ENCODE assay signal across 5 fruit fly cellular contexts in the genomic region with DNA sequence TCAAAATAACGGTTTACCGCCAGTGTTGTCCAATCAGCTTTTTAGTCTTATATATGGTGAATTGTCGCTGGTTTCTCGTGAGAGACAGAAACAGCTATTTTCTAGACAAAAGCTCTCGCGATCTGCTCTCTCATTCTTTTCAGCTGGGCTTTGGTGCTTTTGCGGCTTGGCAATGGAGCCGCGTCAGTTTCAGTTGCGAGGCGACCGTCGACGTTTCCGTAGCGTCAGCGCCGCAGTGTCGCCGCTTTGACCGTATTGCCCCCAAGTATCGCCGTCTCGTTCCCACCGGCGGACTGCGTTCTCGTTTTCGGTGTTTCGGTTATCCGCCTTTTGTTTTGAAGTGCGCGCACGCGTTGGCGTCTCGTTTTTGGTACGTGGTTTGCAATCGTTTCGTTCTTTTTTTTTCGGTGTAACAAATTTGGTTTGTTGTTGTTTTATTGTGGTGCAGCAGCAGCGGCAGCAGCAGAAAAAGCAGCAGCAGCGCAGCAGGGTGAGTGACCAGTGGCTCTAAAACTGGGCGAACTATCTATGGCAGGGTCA.
TF ChIP-seq lines count a peak whose summit lies in the region.

No protein-coding gene starts in this region.

TF ChIP-seq in whole organism, adult, 20 proteins besides CTCF, POLR2A, EP300 and RAD21 (continued from another document):
- TF ChIP-seq Mnt (GFP tag; optimal IDR thresholded peaks at IDR 0.05; lab: Kevin White, UChicago), result peak; percentile 16
- no peak for TF ChIP-seq Crg-1 (GFP tag; optimal IDR thresholded peaks at IDR 0.05; lab: Kevin White, UChicago)
- TF ChIP-seq tj (GFP tag; optimal IDR thresholded peaks at IDR 0.05; lab: Kevin White, UChicago), result peak; percentile 74
TF ChIP-seq in whole organism, adult: peak in this region for 10.

TF ChIP-seq in whole organism, embryonic, 481 proteins besides CTCF, POLR2A, EP300 and RAD21 (continued from another document and continues in another):
- TF ChIP-seq CG4707 (GFP tag; optimal IDR thresholded peaks at IDR 0.05; lab: Kevin White, UChicago) (no peak), onecut (GFP tag; IDR thresholded peaks at IDR 0.05; lab: Robert Waterston, UW) (peak; percentile 48; the same call in 1 of the 2 replicates), CG11456 (GFP tag; IDR thresholded peaks at IDR 0.05; lab: Robert Waterston, UW) (peak; percentile 70; the same call in 2 of the 3 replicates), row (GFP tag; IDR thresholded peaks at IDR 0.05; lab: Robert Waterston, UW) (peak; percentile 73), CG3995 (GFP tag; optimal IDR thresholded peaks at IDR 0.05; lab: Kevin White, UChicago) (no peak), CG8388 (GFP tag; optimal IDR thresholded peaks at IDR 0.05; lab: Kevin White, UChicago) (no peak), Atf6 (GFP tag; IDR thresholded peaks at IDR 0.05; lab: Robert Waterston, UW) (0 out of 2 replicates have a peak, but pooled peaks have one; percentile 23), schlank (tag; optimal IDR thresholded peaks at IDR 0.05; lab: Kevin White, UChicago) (no peak), H15 (GFP tag; IDR thresholded peaks at IDR 0.05; lab: Robert Waterston, UW) (0 out of 3 replicates have a peak, but pooled peaks have one; percentile 24), kni (GFP tag; optimal IDR thresholded peaks at IDR 0.05; lab: Kevin White, UChicago) (peak; percentile 69), CG10565 (GFP tag; optimal IDR thresholded peaks at IDR 0.05; lab: Kevin White, UChicago) (no peak), wor (GFP tag; IDR thresholded peaks at IDR 0.05; lab: Robert Waterston, UW) (no peak), ci (GFP tag; IDR thresholded peaks at IDR 0.05; lab: Robert Waterston, UW) (peak; percentile 73), CG10147 (GFP tag; optimal IDR thresholded peaks at IDR 0.05; lab: Kevin White, UChicago) (no peak), Six4 (GFP tag; optimal IDR thresholded peaks at IDR 0.05; lab: Kevin White, UChicago) (no peak), Stat92E (GFP tag; optimal IDR thresholded peaks at IDR 0.05; lab: Kevin White, UChicago) (peak in 1 of 3 experiments; percentile 4), CG30431 (GFP tag; optimal IDR thresholded peaks at IDR 0.05; lab: Kevin White, UChicago) (no peak), ranshi (GFP tag; IDR thresholded peaks at IDR 0.05; lab: Robert Waterston, UW) (no peak), ERR (GFP tag; optimal IDR thresholded peaks at IDR 0.05; lab: Kevin White, UChicago) (peak; percentile 27), Pdp1 (GFP tag; optimal IDR thresholded peaks at IDR 0.05; lab: Kevin White, UChicago) (peak in 1 of 2 experiments; percentile 19), Dbx (GFP tag; IDR thresholded peaks at IDR 0.05; lab: Robert Waterston, UW) (peak; percentile 30; the same call in 1 of the 3 replicates), grau (tag; optimal IDR thresholded peaks at IDR 0.05; lab: Kevin White, UChicago) (no peak), CoRest (tag; optimal IDR thresholded peaks at IDR 0.05; lab: Kevin White, UChicago) (peak; percentile 7), CG18476 (GFP tag; optimal IDR thresholded peaks at IDR 0.05; lab: Kevin White, UChicago) (no peak), dimm (GFP tag; IDR thresholded peaks at IDR 0.05; lab: Robert Waterston, UW) (no peak), Jarid2 (GFP tag; optimal IDR thresholded peaks at IDR 0.05; lab: Kevin White, UChicago) (peak; percentile 95), Fer1 (GFP tag; optimal IDR thresholded peaks at IDR 0.05; lab: Kevin White, UChicago) (peak; percentile 19), Lhr (GFP tag; optimal IDR thresholded peaks at IDR 0.05; lab: Kevin White, UChicago) (no peak), CG7372 (GFP tag; IDR thresholded peaks at IDR 0.05; lab: Robert Waterston, UW) (no peak), hbn (GFP tag; IDR thresholded peaks at IDR 0.05; lab: Robert Waterston, UW; ENCODE audit: partially characterized antibody) (no peak)

TF ChIP-seq in whole organism, prepupa, 60 proteins besides CTCF, POLR2A, EP300 and RAD21 (continued from another document):
- TF ChIP-seq CG15336 (GFP tag; IDR thresholded peaks at IDR 0.05; lab: Robert Waterston, UW) (peak; percentile 7; the same call in 1 of the 2 replicates), Lpt (GFP tag; optimal IDR thresholded peaks at IDR 0.05; lab: Kevin White, UChicago) (peak; percentile 32), CG6854 (GFP tag; optimal IDR thresholded peaks at IDR 0.05; lab: Kevin White, UChicago) (peak; percentile 48), esn (GFP tag; optimal IDR thresholded peaks at IDR 0.05; lab: Kevin White, UChicago) (peak; percentile 46), Sox15 (GFP tag; optimal IDR thresholded peaks at IDR 0.05; lab: Kevin White, UChicago) (no peak), Smox (GFP tag; optimal IDR thresholded peaks at IDR 0.05; lab: Kevin White, UChicago) (no peak), CG8319 (GFP tag; optimal IDR thresholded peaks at IDR 0.05; lab: Kevin White, UChicago) (no peak), topi (GFP tag; optimal IDR thresholded peaks at IDR 0.05; lab: Kevin White, UChicago) (peak; percentile 19), OdsH (GFP tag; optimal IDR thresholded peaks at IDR 0.05; lab: Kevin White, UChicago) (no peak), CG34406 (GFP tag; optimal IDR thresholded peaks at IDR 0.05; lab: Kevin White, UChicago) (peak; percentile 8), lz (GFP tag; optimal IDR thresholded peaks at IDR 0.05; lab: Kevin White, UChicago) (peak; percentile 11), Sox102F (GFP tag; optimal IDR thresholded peaks at IDR 0.05; lab: Kevin White, UChicago) (peak; percentile 47), Eip93F (GFP tag; optimal IDR thresholded peaks at IDR 0.05; lab: Kevin White, UChicago) (no peak), CG32006 (GFP tag; optimal IDR thresholded peaks at IDR 0.05; lab: Kevin White, UChicago) (no peak), CG6163 (GFP tag; IDR thresholded peaks at IDR 0.05; lab: Robert Waterston, UW) (peak; percentile 67), fkh (GFP tag; optimal IDR thresholded peaks at IDR 0.05; lab: Kevin White, UChicago) (peak; percentile 22), cyc (GFP tag; optimal IDR thresholded peaks at IDR 0.05; lab: Kevin White, UChicago) (peak; percentile 22)

TF ChIP-seq in whole organism, pupa, 21 proteins besides CTCF, POLR2A, EP300 and RAD21 (continued from another document):
- TF ChIP-seq CG9948 (tag; optimal IDR thresholded peaks at IDR 0.05; lab: Kevin White, UChicago) (no peak), rn (GFP tag; IDR thresholded peaks at IDR 0.05; lab: Robert Waterston, UW) (no peak)
TF ChIP-seq in whole organism, pupa: peak in this region for 9.

TF ChIP-seq in whole organism, wandering third instar larva, 38 proteins besides CTCF, POLR2A, EP300 and RAD21 (continued from another document):
- no peak for TF ChIP-seq CG9705 (GFP tag; optimal IDR thresholded peaks at IDR 0.05; lab: Kevin White, UChicago)
- no peak for TF ChIP-seq CG32264 (GFP tag; optimal IDR thresholded peaks at IDR 0.05; lab: Kevin White, UChicago)
- peak; percentile 10 for TF ChIP-seq Hr83 (GFP tag; optimal IDR thresholded peaks at IDR 0.05; lab: Kevin White, UChicago; ENCODE audit: poor library complexity, severe bottlenecking)
- TF ChIP-seq usp (GFP tag; optimal IDR thresholded peaks at IDR 0.05; lab: Kevin White, UChicago), result no peak
- TF ChIP-seq dsf (GFP tag; optimal IDR thresholded peaks at IDR 0.05; lab: Kevin White, UChicago; ENCODE audit: borderline replicate concordance), result no peak
- peak; percentile 43 for TF ChIP-seq Hnf4 (GFP tag; optimal IDR thresholded peaks at IDR 0.05; lab: Kevin White, UChicago)
- no peak for TF ChIP-seq N (GFP tag; optimal IDR thresholded peaks at IDR 0.05; lab: Kevin White, UChicago)
- TF ChIP-seq h (GFP tag; optimal IDR thresholded peaks at IDR 0.05; lab: Kevin White, UChicago), result peak; percentile 68
- TF ChIP-seq Dfd (GFP tag; optimal IDR thresholded peaks at IDR 0.05; lab: Kevin White, UChicago), result no peak
- peak; percentile 46 for TF ChIP-seq OdsH (GFP tag; optimal IDR thresholded peaks at IDR 0.05; lab: Kevin White, UChicago)
- no peak for TF ChIP-seq Rel (GFP tag; optimal IDR thresholded peaks at IDR 0.05; lab: Kevin White, UChicago)
- peak; percentile 45 for TF ChIP-seq Rel (tag; optimal IDR thresholded peaks at IDR 0.05; lab: Kevin White, UChicago)
- no peak for TF ChIP-seq Abd-B (GFP tag; optimal IDR thresholded peaks at IDR 0.05; lab: Kevin White, UChicago)
- TF ChIP-seq dmrt93B (GFP tag; optimal IDR thresholded peaks at IDR 0.05; lab: Kevin White, UChicago), result no peak
- TF ChIP-seq fru (GFP tag; optimal IDR thresholded peaks at IDR 0.05; lab: Kevin White, UChicago), result peak; percentile 30
- TF ChIP-seq woc (GFP tag; optimal IDR thresholded peaks at IDR 0.05; lab: Kevin White, UChicago), result peak; percentile 48
- TF ChIP-seq rgr (GFP tag; optimal IDR thresholded peaks at IDR 0.05; lab: Kevin White, UChicago), result peak; percentile 34
- peak; percentile 17 for TF ChIP-seq Jra (GFP tag; optimal IDR thresholded peaks at IDR 0.05; lab: Kevin White, UChicago)
